Worm (Caenorhabditis elegans) whole organism, midembryonic: ENCODE data around the gene F59B2.3.

Experiments
- T22C8.4 ChIP-seq: fragments of 200-800 bp; sonication (Bioruptor generic); IDR thresholded peaks from 2 replicates; pipeline ENCODE4 v1.3.6; 2022; ENCODE audit warnings: missing genetic modification characterization, missing compliant biosample characterization
- cog-1 ChIP-seq: sonication (generic microtip); optimal IDR thresholded peaks from 2 replicates; lab custom pipeline; 2016; ENCODE audit warnings: missing genetic modification characterization, missing compliant biosample characterization
- flt-1 ChIP-seq: fragments of 200-800 bp; sonication (Bioruptor generic); IDR thresholded peaks from 2 replicates; pipeline ENCODE4 v1.3.6; 2022; ENCODE audit warnings: missing genetic modification characterization, missing compliant biosample characterization
- klf-2 ChIP-seq: fragments of 200-800 bp; sonication (Bioruptor generic); conservative IDR thresholded peaks from 2 replicates; pipeline ENCODE4 v1.3.6; 2022; ENCODE audit warnings: missing genetic modification reagents, missing genetic modification characterization, missing compliant biosample characterization
- ref-1 ChIP-seq: fragments of 200-800 bp; sonication (Bioruptor generic); conservative IDR thresholded peaks from 2 replicates; pipeline ENCODE4 v1.3.6; 2022; ENCODE audit warnings: missing genetic modification reagents, missing genetic modification characterization, missing compliant biosample characterization
- ztf-29 ChIP-seq: fragments of 200-800 bp; sonication (Bioruptor generic); IDR thresholded peaks from 2 replicates; pipeline ENCODE4 v1.3.6; 2022; ENCODE audit warnings: missing genetic modification reagents, missing genetic modification characterization, missing compliant biosample characterization

ce11 chrIII:8996686-8997085 is 2.9 kb downstream of the F59B2.3 start, which contains the start of gene skat-1:
- TF ChIP-seq cog-1 (tag; lab: Kevin White, UChicago) (no peak), ref-1 (GFP tag; lab: Robert Waterston, UW) (no peak), T22C8.4 (GFP tag; lab: Robert Waterston, UW) (no peak), klf-2 (no peak), flt-1 (GFP tag; lab: Robert Waterston, UW) (no peak), ztf-29 (GFP tag; lab: Robert Waterston, UW) (no peak)
